Fruit fly (Drosophila melanogaster) whole organism, pupa: ENCODE results near the gene Prm.

ENCODE experiments used
- CG12605 ChIP-seq: fragments of 200-800 bp; sonication (Bioruptor generic); IDR thresholded peaks from 2 replicates; pipeline ENCODE4 v1.3.6; 2022; ENCODE audit warnings: missing biosample characterization, missing genetic modification characterization
- CG17806 ChIP-seq: fragments of 200-800 bp; sonication (Bioruptor generic); optimal IDR thresholded peaks from 2 replicates; lab custom pipeline; 2018; ENCODE audit warnings: missing biosample characterization, mild to moderate bottlenecking, missing genetic modification characterization, moderate library complexity
- CG34367 ChIP-seq: fragments of 200-800 bp; sonication (Bioruptor generic); optimal IDR thresholded peaks from 2 replicates; lab custom pipeline; 2018; ENCODE audit warnings: missing biosample characterization, mild to moderate bottlenecking, missing genetic modification characterization
- CG4496 ChIP-seq: fragments of 200-800 bp; sonication (Bioruptor generic); IDR thresholded peaks from 3 replicates; pipeline ENCODE4 v1.3.6; 2022; ENCODE audit warnings: missing biosample characterization, missing genetic modification characterization
- CG8159 ChIP-seq: fragments of 200-800 bp; sonication (Bioruptor generic); optimal IDR thresholded peaks from 3 replicates; lab custom pipeline; 2018; ENCODE audit warnings: missing biosample characterization, mild to moderate bottlenecking, missing genetic modification characterization, moderate library complexity
- CG8301 ChIP-seq: fragments of 200-800 bp; sonication (Bioruptor generic); optimal IDR thresholded peaks from 2 replicates; lab custom pipeline; 2018; ENCODE audit warnings: missing biosample characterization, mild to moderate bottlenecking, missing genetic modification characterization
- EcR ChIP-seq: fragments of 200-800 bp; sonication (Bioruptor generic); optimal IDR thresholded peaks from 3 replicates; lab custom pipeline; 2019; ENCODE audit warnings: missing biosample characterization, missing genetic modification characterization, mild to moderate bottlenecking, moderate library complexity, missing genetic modification reagents
- Pif1A ChIP-seq: fragments of 200-800 bp; sonication (Bioruptor generic); optimal IDR thresholded peaks from 3 replicates; lab custom pipeline; 2016; ENCODE audit warnings: missing biosample characterization, missing genetic modification characterization
- Pif1B ChIP-seq: fragments of 200-800 bp; sonication (Bioruptor generic); optimal IDR thresholded peaks from 3 replicates; lab custom pipeline; 2016; ENCODE audit warnings: missing biosample characterization, missing genetic modification characterization
- Snoo ChIP-seq: fragments of 200-800 bp; sonication (Bioruptor generic); optimal IDR thresholded peaks from 3 replicates; lab custom pipeline; 2017; ENCODE audit warnings: missing biosample characterization, mild to moderate bottlenecking, missing genetic modification characterization, inconsistent platforms
- fd96Ca ChIP-seq: fragments of 200-800 bp; sonication (Bioruptor generic); IDR thresholded peaks from 3 replicates; pipeline ENCODE4 v1.3.6; 2022; ENCODE audit warnings: missing biosample characterization, missing genetic modification characterization

dm6 chr3L:8708856-8709255 is 36.3 kb downstream of the Prm start:
- TF ChIP-seq CG8301 (tag; lab: Kevin White, UChicago) (no peak), Pif1B (GFP tag; lab: Kevin White, UChicago) (no peak), Pif1A (GFP tag; lab: Kevin White, UChicago) (no peak), CG17806 (tag; lab: Kevin White, UChicago) (no peak), CG8159 (tag; lab: Kevin White, UChicago) (no peak), EcR (GFP tag; lab: Kevin White, UChicago) (no peak), CG34367 (no peak), CG4496 (GFP tag; lab: Robert Waterston, UW) (no peak), CG12605 (GFP tag; lab: Robert Waterston, UW) (no peak), Snoo (tag; lab: Kevin White, UChicago) (no peak), fd96Ca (no peak)
